Fruit fly (Drosophila melanogaster) whole organism: ENCODE results near the gene CHKov2.

Experiments used
- CG8478 ChIP-seq: fragments of >200 bp; optimal IDR thresholded peaks from 2 replicates; lab custom pipeline; 2018; ENCODE audit warnings: inconsistent platforms
- EcR ChIP-seq, 2 experiments: fragments of >200 bp; optimal IDR thresholded peaks; 2 replicates each; lab custom pipeline; 2017; ENCODE audit warnings: missing biosample characterization in 2 of 2, missing genetic modification characterization in 2 of 2, missing genetic modification reagents in 2 of 2

dm6 chr3R:25297678-25298077 lies 33.3 kb downstream of the CHKov2 start, which contains the start of gene CG31097:
- TF ChIP-seq CG8478 (lab: Kevin White, UChicago) (no peak), EcR (GFP tag; optimal IDR thresholded peaks at IDR 0.05; lab: Kevin White, UChicago) (no peak)
